Fruit fly (Drosophila melanogaster): ENCODE results near the gene PolD1.

DNA sequence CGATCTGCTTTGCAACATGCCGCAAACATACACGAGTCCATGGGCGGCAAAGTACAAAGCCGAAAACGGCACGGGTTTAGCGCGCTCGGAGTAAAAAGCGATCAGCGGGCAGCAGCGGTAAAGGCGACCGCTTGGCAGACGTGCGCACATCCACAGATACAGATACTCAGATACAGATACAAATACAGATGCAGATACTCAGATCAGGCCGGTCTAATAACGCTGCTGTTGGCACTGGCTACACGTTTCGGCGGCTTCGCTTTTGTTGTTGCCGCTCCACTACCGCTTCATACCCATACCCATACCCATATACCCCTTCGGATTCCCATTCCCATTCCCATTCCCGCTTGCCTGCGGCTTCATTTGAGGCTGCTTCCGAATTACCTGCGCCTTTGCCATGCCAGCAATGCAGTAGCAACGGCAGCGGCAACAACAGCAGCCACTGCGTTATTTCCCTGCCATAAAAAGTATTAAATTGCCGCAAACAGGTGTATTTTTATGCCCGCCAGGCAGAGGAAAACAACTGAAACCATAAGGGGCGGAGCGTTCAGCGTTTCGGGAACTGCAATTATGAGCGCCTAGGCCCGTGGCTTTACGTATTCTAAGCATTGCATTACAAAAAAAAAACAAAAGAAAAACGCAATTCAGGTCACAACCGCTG lies 37.5 kb upstream of the PolD1 start:
- TF ChIP-seq tai (GFP tag; optimal IDR thresholded peaks at IDR 0.05) (no peak), fru (GFP tag; optimal IDR thresholded peaks at IDR 0.05) (no peak), usp (GFP tag; optimal IDR thresholded peaks at IDR 0.05) (no peak), pan (optimal IDR thresholded peaks at IDR 0.05) (no peak)

Data from whole organism, wandering third instar larva.